Worm (Caenorhabditis elegans) whole organism, midembryonic: Measurements from ENCODE around the gene tpst-2.

Experiments used
- T22C8.4 ChIP-seq: fragments of 200-800 bp; sonication (Bioruptor generic); IDR thresholded peaks from 2 replicates; pipeline ENCODE4 v1.3.6; 2022; ENCODE audit warnings: missing genetic modification characterization, missing compliant biosample characterization
- cog-1 ChIP-seq: sonication (generic microtip); optimal IDR thresholded peaks from 2 replicates; lab custom pipeline; 2016; ENCODE audit warnings: missing genetic modification characterization, missing compliant biosample characterization
- flt-1 ChIP-seq: fragments of 200-800 bp; sonication (Bioruptor generic); IDR thresholded peaks from 2 replicates; pipeline ENCODE4 v1.3.6; 2022; ENCODE audit warnings: missing genetic modification characterization, missing compliant biosample characterization
- klf-2 ChIP-seq: fragments of 200-800 bp; sonication (Bioruptor generic); conservative IDR thresholded peaks from 2 replicates; pipeline ENCODE4 v1.3.6; 2022; ENCODE audit warnings: missing genetic modification reagents, missing genetic modification characterization, missing compliant biosample characterization
- med-1 ChIP-seq: sonication (generic microtip); optimal IDR thresholded peaks from 2 replicates; lab custom pipeline; 2017; ENCODE audit warnings: missing genetic modification characterization, mild to moderate bottlenecking, missing compliant biosample characterization, antibody characterized with exemption, missing genetic modification reagents; ENCODE audit not compliant: insufficient read depth
- ref-1 ChIP-seq: fragments of 200-800 bp; sonication (Bioruptor generic); conservative IDR thresholded peaks from 2 replicates; pipeline ENCODE4 v1.3.6; 2022; ENCODE audit warnings: missing genetic modification reagents, missing genetic modification characterization, missing compliant biosample characterization
- tab-1 ChIP-seq: fragments of 200-800 bp; sonication (Bioruptor generic); IDR thresholded peaks from 2 replicates; pipeline ENCODE4 v1.3.6; 2022; ENCODE audit warnings: missing genetic modification characterization, missing compliant biosample characterization
- ztf-23 ChIP-seq: fragments of 200-800 bp; sonication (Bioruptor generic); IDR thresholded peaks from 2 replicates; pipeline ENCODE4 v1.3.6; 2022; ENCODE audit warnings: missing genetic modification reagents, missing genetic modification characterization, missing compliant biosample characterization
- ztf-29 ChIP-seq: fragments of 200-800 bp; sonication (Bioruptor generic); IDR thresholded peaks from 2 replicates; pipeline ENCODE4 v1.3.6; 2022; ENCODE audit warnings: missing genetic modification reagents, missing genetic modification characterization, missing compliant biosample characterization

- TF ChIP-seq cog-1 (no peak), flt-1 (no peak), klf-2 (GFP tag; lab: Robert Waterston, UW) (no peak), med-1 (GFP tag; lab: Kevin White, UChicago) (no peak), T22C8.4 (no peak), ref-1 (GFP tag; lab: Robert Waterston, UW) (no peak), ztf-23 (GFP tag; lab: Robert Waterston, UW) (no peak), tab-1 (GFP tag; lab: Robert Waterston, UW) (no peak), ztf-29 (GFP tag; lab: Robert Waterston, UW) (no peak)
These were observed 42.4 kb upstream of the tpst-2 start for ce11 chrIII:728694-729093.
